Worm (Caenorhabditis elegans): ENCODE data around the gene dmsr-16.

DNA sequence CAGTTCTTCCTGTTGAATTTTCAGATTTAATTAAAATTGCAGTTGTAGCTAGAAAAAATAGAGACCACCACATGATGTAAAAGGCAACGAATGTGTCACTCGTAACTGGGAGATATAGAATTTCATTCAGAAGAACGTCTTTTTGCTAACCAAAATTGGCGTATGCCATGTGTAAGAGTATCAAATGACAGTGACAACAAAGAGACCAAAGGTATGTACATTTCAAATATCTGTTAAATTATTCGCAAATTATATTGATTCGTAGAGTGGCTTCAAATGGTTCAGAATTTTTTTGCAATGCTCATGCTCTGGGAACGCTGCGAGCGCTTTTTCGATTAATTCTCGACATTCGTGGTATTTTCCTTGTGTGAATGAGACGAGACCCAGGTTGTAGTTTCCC is 46.5 kb downstream of the dmsr-16 start, which contains the start of gene T25F10.4:
- TF ChIP-seq tbx-2 (tag; optimal IDR thresholded peaks at IDR 0.05) (no peak), mdl-1 (tag; optimal IDR thresholded peaks at IDR 0.05) (no peak), fkh-10 (GFP tag; optimal IDR thresholded peaks at IDR 0.05) (no peak), pqm-1 (tag; optimal IDR thresholded peaks at IDR 0.05) (no peak), ama-1 (optimal IDR thresholded peaks at IDR 0.05) (no peak), unc-62 (GFP tag; optimal IDR thresholded peaks at IDR 0.05) (no peak), nfya-1 (tag; optimal IDR thresholded peaks at IDR 0.05; ENCODE audit: insufficient read depth) (no peak)

Measured in whole organism, L3 larva.